Worm (Caenorhabditis elegans) whole organism, L4 larva: ENCODE measurements around the gene ZK632.10.
A peak's percentile ranks its signal among the peaks of the same experiment; 100 is the strongest.

Experiments
- D1046.2 ChIP-seq: fragments of 200-800 bp; sonication (Bioruptor generic); IDR thresholded peaks from 2 replicates; pipeline ENCODE4 v1.3.6; 2022; ENCODE audit warnings: missing genetic modification characterization, missing compliant biosample characterization
- F26F4.8 ChIP-seq: fragments of 200-800 bp; sonication (Bioruptor generic); conservative IDR thresholded peaks from 2 replicates; pipeline ENCODE4 v1.3.6; 2022; ENCODE audit warnings: missing genetic modification characterization, missing compliant biosample characterization
- F37D6.2 ChIP-seq: sonication (generic microtip); optimal IDR thresholded peaks from 2 replicates; lab custom pipeline; 2016; ENCODE audit warnings: mild to moderate bottlenecking, missing genetic modification characterization, missing compliant biosample characterization
- F44E2.7 ChIP-seq: fragments of 200-800 bp; sonication (Bioruptor generic); IDR thresholded peaks from 2 replicates; pipeline ENCODE4 v2.1.2; 2022; ENCODE audit warnings: missing genetic modification characterization, missing compliant biosample characterization
- F49E8.2 ChIP-seq: sonication (generic microtip); optimal IDR thresholded peaks from 2 replicates; lab custom pipeline; 2016; ENCODE audit warnings: missing compliant biosample characterization, mild to moderate bottlenecking, missing genetic modification characterization, borderline replicate concordance
- R02D3.7 ChIP-seq: fragments of 150-350 bp; sonication (generic microtip); optimal IDR thresholded peaks from 3 replicates; lab custom pipeline; 2014; ENCODE audit warnings: missing biosample characterization, missing genetic modification characterization
- T26A8.4 ChIP-seq: fragments of 200-800 bp; sonication (Bioruptor generic); IDR thresholded peaks from 2 replicates; pipeline ENCODE4 v1.3.6; 2022; ENCODE audit warnings: missing genetic modification characterization, missing compliant biosample characterization
- Y48G9A.11 ChIP-seq: fragments of 200-800 bp; sonication (Bioruptor generic); IDR thresholded peaks from 2 replicates; pipeline ENCODE4 v1.3.6; 2022; ENCODE audit warnings: missing genetic modification reagents, missing genetic modification characterization, missing compliant biosample characterization
- Y5F2A.4 ChIP-seq: fragments of 200-800 bp; sonication (Bioruptor generic); optimal IDR thresholded peaks from 2 replicates; lab custom pipeline; 2018; ENCODE audit warnings: mild to moderate bottlenecking, missing genetic modification characterization, missing compliant biosample characterization
- aly-2 ChIP-seq: sonication (generic microtip); optimal IDR thresholded peaks from 2 replicates; lab custom pipeline; 2018; ENCODE audit warnings: missing biosample characterization, missing genetic modification characterization
- ama-1 ChIP-seq: fragments of 150-350 bp; optimal IDR thresholded peaks from 2 replicates; lab custom pipeline; 2014; ENCODE audit warnings: inconsistent platforms, mixed read lengths
- arid-1 ChIP-seq: fragments of 200-800 bp; sonication (Bioruptor generic); conservative IDR thresholded peaks from 2 replicates; pipeline ENCODE4 v1.3.6; 2022; ENCODE audit warnings: missing genetic modification reagents, missing genetic modification characterization, missing compliant biosample characterization
- ceh-20 ChIP-seq: fragments of 200-800 bp; sonication (Bioruptor generic); IDR thresholded peaks from 2 replicates; pipeline ENCODE4 v1.3.6; 2022; ENCODE audit warnings: missing genetic modification reagents, missing genetic modification characterization, missing compliant biosample characterization
- ceh-28 ChIP-seq: fragments of 150-350 bp; optimal IDR thresholded peaks from 2 replicates; lab custom pipeline; 2014; ENCODE audit warnings: missing biosample characterization, missing genetic modification reagents, missing genetic modification characterization
- ceh-44 ChIP-seq: fragments of 200-800 bp; sonication (Bioruptor generic); IDR thresholded peaks from 2 replicates; pipeline ENCODE4 v1.3.6; 2022; ENCODE audit warnings: missing genetic modification reagents, missing genetic modification characterization, missing compliant biosample characterization
- ceh-62 ChIP-seq: sonication (generic microtip); optimal IDR thresholded peaks from 2 replicates; lab custom pipeline; 2017; ENCODE audit warnings: missing biosample characterization, missing genetic modification characterization
- cey-2 ChIP-seq: sonication (generic microtip); optimal IDR thresholded peaks from 3 replicates; lab custom pipeline; 2017; ENCODE audit warnings: missing genetic modification characterization, mild to moderate bottlenecking, missing compliant biosample characterization, antibody characterized with exemption, borderline replicate concordance; ENCODE audit not compliant: insufficient read depth
- ctbp-1 ChIP-seq: fragments of 200-800 bp; sonication (Bioruptor generic); IDR thresholded peaks from 2 replicates; pipeline ENCODE4 v1.3.6; 2022; ENCODE audit warnings: missing genetic modification reagents, missing genetic modification characterization, missing compliant biosample characterization
- daf-16 ChIP-seq, 3 experiments: sonication (generic microtip); optimal IDR thresholded peaks; 2 replicates each; lab custom pipeline; 2016 to 2017; ENCODE audit warnings: missing genetic modification characterization in 3 of 3, missing genetic modification reagents in 3 of 3, mild to moderate bottlenecking in 2 of 3, missing compliant biosample characterization in 2 of 3, missing biosample characterization in 1 of 3, moderate library complexity in 1 of 3
- dmd-6 ChIP-seq: fragments of 200-800 bp; sonication (Bioruptor generic); IDR thresholded peaks from 2 replicates; pipeline ENCODE4 v1.3.6; 2022; ENCODE audit warnings: missing genetic modification reagents, missing genetic modification characterization, missing compliant biosample characterization
- dmd-8 ChIP-seq: fragments of 200-800 bp; sonication (Bioruptor generic); IDR thresholded peaks from 2 replicates; pipeline ENCODE4 v1.3.6; 2022; ENCODE audit warnings: missing genetic modification characterization, missing compliant biosample characterization
- dve-1 ChIP-seq: sonication (generic microtip); optimal IDR thresholded peaks from 2 replicates; lab custom pipeline; 2017; ENCODE audit warnings: antibody characterized with exemption, mild to moderate bottlenecking, missing genetic modification characterization, missing compliant biosample characterization; ENCODE audit not compliant: insufficient read depth
- fkh-10 ChIP-seq: fragments of 150-350 bp; optimal IDR thresholded peaks from 2 replicates; lab custom pipeline; 2014; ENCODE audit warnings: missing biosample characterization, missing genetic modification reagents, missing genetic modification characterization
- gei-8 ChIP-seq: fragments of 200-800 bp; sonication (Bioruptor generic); optimal IDR thresholded peaks from 2 replicates; lab custom pipeline; 2018; ENCODE audit warnings: mild to moderate bottlenecking, missing genetic modification characterization, missing compliant biosample characterization
- hmg-1.1 ChIP-seq: fragments of 200-800 bp; sonication (Bioruptor generic); IDR thresholded peaks from 2 replicates; pipeline ENCODE4 v1.3.6; 2022; ENCODE audit warnings: missing genetic modification reagents, missing genetic modification characterization, missing compliant biosample characterization
- lin-13 ChIP-seq: fragments of 150-350 bp; optimal IDR thresholded peaks from 2 replicates; lab custom pipeline; 2014; ENCODE audit warnings: missing biosample characterization, missing genetic modification reagents, missing genetic modification characterization
- lin-39 ChIP-seq: fragments of 150-350 bp; optimal IDR thresholded peaks from 2 replicates; lab custom pipeline; 2014; ENCODE audit warnings: missing biosample characterization, missing genetic modification reagents, missing genetic modification characterization
- lsy-2 ChIP-seq, 2 experiments: fragments of 150-350 bp in 1 of 2; sonication (generic microtip) in 1 of 2; optimal IDR thresholded peaks; 2 replicates each; lab custom pipeline; 2014 to 2017; ENCODE audit warnings: missing biosample characterization in 2 of 2, missing genetic modification characterization in 2 of 2
- madf-5 ChIP-seq, 2 experiments: fragments of 200-800 bp; sonication (Bioruptor generic); IDR thresholded peaks; 2 replicates each; pipeline ENCODE4 v1.3.6; 2022; ENCODE audit warnings: missing compliant biosample characterization in 2 of 2, missing genetic modification characterization in 2 of 2
- madf-9 ChIP-seq: fragments of 200-800 bp; sonication (Bioruptor generic); conservative IDR thresholded peaks from 2 replicates; pipeline ENCODE4 v1.3.6; 2022; ENCODE audit warnings: missing genetic modification reagents, missing genetic modification characterization, missing compliant biosample characterization
- mdt-29 ChIP-seq: fragments of 200-800 bp; sonication (Bioruptor generic); IDR thresholded peaks from 2 replicates; pipeline ENCODE4 v1.3.6; 2022; ENCODE audit warnings: missing genetic modification reagents, missing genetic modification characterization, missing compliant biosample characterization
- mep-1 ChIP-seq: fragments of 150-350 bp; sonication (generic microtip); optimal IDR thresholded peaks from 3 replicates; lab custom pipeline; 2014; ENCODE audit warnings: missing biosample characterization, missing genetic modification characterization
- mes-2 ChIP-seq: sonication (generic microtip); optimal IDR thresholded peaks from 2 replicates; lab custom pipeline; 2016; ENCODE audit warnings: missing genotype, mild to moderate bottlenecking, missing genetic modification characterization, missing compliant biosample characterization; ENCODE audit not compliant: poor library complexity, severe bottlenecking
- nhr-237 ChIP-seq: sonication (generic microtip); optimal IDR thresholded peaks from 2 replicates; lab custom pipeline; 2017; ENCODE audit warnings: missing biosample characterization, missing genetic modification characterization
- nhr-6 ChIP-seq: fragments of 150-350 bp; optimal IDR thresholded peaks from 2 replicates; lab custom pipeline; 2014; ENCODE audit warnings: missing biosample characterization, missing genetic modification characterization
- pha-4 ChIP-seq, 2 experiments: fragments of 150-350 bp in 1 of 2; fragments of 200-800 bp in 1 of 2; sonication (Bioruptor generic) in 1 of 2; IDR thresholded peaks in 1 of 2; optimal IDR thresholded peaks in 1 of 2; 2 replicates each; pipeline versions ENCODE4 v1.3.6 to Lab custom; 2014 to 2022; ENCODE audit warnings: missing genetic modification characterization in 2 of 2, missing genetic modification reagents in 2 of 2, missing biosample characterization in 1 of 2, missing compliant biosample characterization in 1 of 2
- pqm-1 ChIP-seq: sonication (generic microtip); optimal IDR thresholded peaks from 2 replicates; lab custom pipeline; 2017; ENCODE audit warnings: missing biosample characterization, missing genetic modification characterization
- rbr-2 ChIP-seq: sonication (generic microtip); optimal IDR thresholded peaks from 2 replicates; lab custom pipeline; 2016; ENCODE audit warnings: missing genotype, missing genetic modification characterization, missing compliant biosample characterization
- snpc-1.2 ChIP-seq: fragments of 200-800 bp; sonication (Bioruptor generic); IDR thresholded peaks from 2 replicates; pipeline ENCODE4 v1.3.6; 2022; ENCODE audit warnings: missing genetic modification reagents, missing genetic modification characterization, missing compliant biosample characterization
- snpc-4 ChIP-seq: fragments of 150-350 bp; optimal IDR thresholded peaks from 2 replicates; lab custom pipeline; 2014; ENCODE audit warnings: missing biosample characterization, missing genetic modification characterization
- spr-1 ChIP-seq: sonication (generic microtip); optimal IDR thresholded peaks from 2 replicates; lab custom pipeline; 2016; ENCODE audit warnings: mild to moderate bottlenecking, missing genetic modification characterization, missing compliant biosample characterization
- unc-39 ChIP-seq: sonication (generic microtip); optimal IDR thresholded peaks from 2 replicates; lab custom pipeline; 2017; ENCODE audit warnings: missing biosample characterization, missing genetic modification characterization
- unc-62 ChIP-seq, 3 experiments: fragments of 150-350 bp in 1 of 3; sonication (generic microtip); optimal IDR thresholded peaks in 2 of 3; peaks in 1 of 3; 1 replicate in 1 of 3; 2 replicates in 2 of 3; lab custom pipeline; 2014 to 2017; ENCODE audit warnings: missing biosample characterization in 3 of 3, missing genetic modification characterization in 3 of 3, missing genetic modification reagents in 3 of 3, missing genotype in 1 of 3
- zag-1 ChIP-seq: fragments of 150-350 bp; optimal IDR thresholded peaks from 2 replicates; lab custom pipeline; 2014; ENCODE audit warnings: missing biosample characterization, missing genetic modification characterization
- zfp-2 ChIP-seq: sonication (generic microtip); optimal IDR thresholded peaks from 2 replicates; lab custom pipeline; 2016; ENCODE audit warnings: mild to moderate bottlenecking, missing genetic modification characterization, missing compliant biosample characterization
- zfp-3 ChIP-seq: fragments of 200-800 bp; sonication (Bioruptor generic); conservative IDR thresholded peaks from 2 replicates; pipeline ENCODE4 v1.3.6; 2022; ENCODE audit warnings: missing genetic modification reagents, missing genetic modification characterization, missing compliant biosample characterization
- ztf-11 ChIP-seq: fragments of 150-350 bp; optimal IDR thresholded peaks from 2 replicates; lab custom pipeline; 2014; ENCODE audit warnings: missing biosample characterization, missing genetic modification characterization

The ZK632.10 gene

DNA sequence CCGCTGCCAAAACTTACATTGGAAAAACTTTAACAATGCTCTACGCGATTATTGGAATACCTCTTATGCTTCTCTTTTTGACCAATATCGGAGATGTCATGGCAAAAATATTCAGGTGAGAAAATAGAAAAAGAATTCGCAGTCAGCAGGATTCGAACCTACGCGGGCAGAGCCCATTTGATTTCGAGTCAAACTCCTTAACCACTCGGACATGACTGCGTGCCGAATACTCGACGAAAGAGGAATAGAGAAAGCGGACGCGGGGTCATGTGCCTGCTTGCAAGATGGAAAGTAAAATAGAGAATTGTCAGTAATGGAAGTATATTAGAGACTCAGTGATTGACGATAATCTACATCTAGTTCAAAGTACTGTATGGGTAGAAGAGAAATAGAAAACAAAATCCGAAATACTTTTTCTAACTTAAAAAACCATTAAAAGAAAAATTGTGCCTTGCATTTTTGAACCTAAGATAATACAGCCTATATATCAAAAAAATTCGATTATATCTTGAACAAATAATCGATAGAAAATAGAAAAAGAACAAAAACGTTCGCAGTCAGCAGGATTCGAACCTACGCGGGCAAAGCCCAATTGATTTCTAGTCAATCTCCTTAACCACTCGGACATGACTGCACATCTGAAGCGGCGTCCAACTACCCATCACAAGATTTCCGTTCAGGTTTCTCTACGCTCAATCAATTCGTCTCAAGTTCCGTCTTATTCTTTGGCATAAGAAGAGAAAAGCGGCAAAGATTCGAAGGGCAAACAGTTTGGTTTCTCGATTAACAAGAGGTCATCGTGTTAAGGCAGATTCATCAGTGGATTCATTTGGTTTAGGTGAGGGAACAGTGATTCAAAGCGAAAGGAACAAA lies 34.2 kb upstream of the ZK632.10 start (continued):
- TF ChIP-seq lsy-2 (tag; optimal IDR thresholded peaks at IDR 0.05; lab: Kevin White, UChicago): peak in 1 of 2 experiments; percentile 49
- no peak for TF ChIP-seq unc-39 (tag; lab: Kevin White, UChicago)
- TF ChIP-seq ama-1 (lab: Kevin White, UChicago): no peak
- TF ChIP-seq ctbp-1 (GFP tag; lab: Robert Waterston, UW): peak; percentile 76
- peak; percentile 60; the same call in 1 of the 2 replicates for TF ChIP-seq snpc-1.2
- no peak for TF ChIP-seq nhr-237 (tag; lab: Kevin White, UChicago)
- TF ChIP-seq snpc-4 (tag; lab: Kevin White, UChicago): no peak
- TF ChIP-seq Y48G9A.11: peak; percentile 65; the same call in 1 of the 2 replicates
- peak; percentile 32 for TF ChIP-seq Y5F2A.4
- no peak for TF ChIP-seq ztf-11 (tag; lab: Kevin White, UChicago)
- no peak for TF ChIP-seq lin-39
- peak; percentile 83 for TF ChIP-seq T26A8.4 (GFP tag; lab: Robert Waterston, UW)
- peak; percentile 60 for TF ChIP-seq lin-13
- TF ChIP-seq unc-62 (GFP tag; optimal IDR thresholded peaks at IDR 0.05 in 1 of 2; lab: Kevin White, UChicago): peak in 1 of 2 experiments; percentile 96
- TF ChIP-seq unc-62 (tag; optimal IDR thresholded peaks at IDR 0.05; lab: Kevin White, UChicago): no peak
- TF ChIP-seq dve-1: peak; percentile 17
- TF ChIP-seq ceh-62: no peak
- peak; percentile 89 for TF ChIP-seq madf-9
- no peak for TF ChIP-seq zag-1 (tag; lab: Kevin White, UChicago)
- peak; percentile 89; the same call in 1 of the 2 replicates for TF ChIP-seq F44E2.7
- TF ChIP-seq fkh-10: peak; percentile 8
- peak; percentile 64; the same call in 1 of the 2 replicates for TF ChIP-seq F26F4.8
- peak; percentile 82 for TF ChIP-seq ceh-44 (GFP tag; lab: Robert Waterston, UW)
- TF ChIP-seq madf-5 (GFP tag; IDR thresholded peaks at IDR 0.05; lab: Robert Waterston, UW): peak; percentile 55 to 71; a peak in 1 of 4 replicates
- peak; percentile 46 for TF ChIP-seq F49E8.2 (tag; lab: Kevin White, UChicago)
- TF ChIP-seq mes-2: peak; percentile 87
- TF ChIP-seq zfp-2 (tag; lab: Kevin White, UChicago): no peak
- peak; percentile 85 for TF ChIP-seq hmg-1.1 (GFP tag; lab: Robert Waterston, UW)
- TF ChIP-seq nhr-6: no peak
- TF ChIP-seq pqm-1 (tag; lab: Kevin White, UChicago): no peak
- no peak for TF ChIP-seq D1046.2
- TF ChIP-seq dmd-8 (GFP tag; lab: Robert Waterston, UW): peak; percentile 97
- no peak for TF ChIP-seq aly-2 (tag; lab: Kevin White, UChicago)
- TF ChIP-seq cey-2 (tag; lab: Kevin White, UChicago): no peak
- peak; percentile 78 for TF ChIP-seq gei-8
- TF ChIP-seq rbr-2 (tag; lab: Kevin White, UChicago): peak; percentile 73
- peak; percentile 81; the same call in 1 of the 2 replicates for TF ChIP-seq pha-4 (GFP tag; IDR thresholded peaks at IDR 0.05; lab: Robert Waterston, UW)
- no peak for TF ChIP-seq pha-4 (tag; optimal IDR thresholded peaks at IDR 0.05; lab: Kevin White, UChicago)
- TF ChIP-seq mdt-29 (GFP tag; lab: Robert Waterston, UW): peak; percentile 76
- TF ChIP-seq arid-1: peak; percentile 83
- TF ChIP-seq zfp-3 (GFP tag; lab: Robert Waterston, UW): peak; percentile 71
- peak; percentile 68 for TF ChIP-seq mep-1
- no peak for TF ChIP-seq R02D3.7 (tag; lab: Kevin White, UChicago)
- no peak for TF ChIP-seq spr-1 (tag; lab: Kevin White, UChicago)
- TF ChIP-seq ceh-20 (GFP tag; lab: Robert Waterston, UW): peak; percentile 81
- no peak for TF ChIP-seq ceh-28 (tag; lab: Kevin White, UChicago)
- peak; percentile 44 for TF ChIP-seq F37D6.2 (tag; lab: Kevin White, UChicago)
- TF ChIP-seq dmd-6 (GFP tag; lab: Robert Waterston, UW): peak; percentile 71
- TF ChIP-seq daf-16 (GFP tag; optimal IDR thresholded peaks at IDR 0.05; lab: Kevin White, UChicago): peak in 1 of 2 experiments; percentile 18
- TF ChIP-seq daf-16 (tag; optimal IDR thresholded peaks at IDR 0.05; lab: Kevin White, UChicago): peak; percentile 40
